Worm (Caenorhabditis elegans) whole organism, L4 larva: ENCODE measurements around the gene pcp-2.
A peak's percentile ranks its signal among the peaks of the same experiment; 100 is the strongest.

Experiments used
- F49E8.2 ChIP-seq: sonication (generic microtip); optimal IDR thresholded peaks from 2 replicates; lab custom pipeline; 2016; ENCODE audit warnings: missing compliant biosample characterization, mild to moderate bottlenecking, missing genetic modification characterization, borderline replicate concordance
- attf-4 ChIP-seq: sonication (generic microtip); optimal IDR thresholded peaks from 3 replicates; lab custom pipeline; 2017; ENCODE audit warnings: missing biosample characterization, missing genetic modification characterization
- ceh-32 ChIP-seq: sonication (generic microtip); optimal IDR thresholded peaks from 2 replicates; lab custom pipeline; 2016; ENCODE audit warnings: mild to moderate bottlenecking, missing genetic modification characterization, missing compliant biosample characterization; ENCODE audit not compliant: poor library complexity
- ceh-82 ChIP-seq: sonication (generic microtip); optimal IDR thresholded peaks from 2 replicates; lab custom pipeline; 2017; ENCODE audit warnings: missing biosample characterization, missing genetic modification characterization
- dpl-1 ChIP-seq: fragments of 150-350 bp; optimal IDR thresholded peaks from 2 replicates; lab custom pipeline; 2014; ENCODE audit warnings: missing biosample characterization, missing genetic modification reagents, missing genetic modification characterization
- madf-9 ChIP-seq: fragments of 200-800 bp; sonication (Bioruptor generic); conservative IDR thresholded peaks from 2 replicates; pipeline ENCODE4 v1.3.6; 2022; ENCODE audit warnings: missing genetic modification reagents, missing genetic modification characterization, missing compliant biosample characterization
- mdl-1 ChIP-seq, 2 experiments: fragments of 150-350 bp in 1 of 2; sonication (generic microtip) in 1 of 2; optimal IDR thresholded peaks; 2 replicates each; lab custom pipeline; 2014 to 2017; ENCODE audit warnings: missing biosample characterization in 2 of 2, missing genetic modification characterization in 2 of 2
- nhr-237 ChIP-seq: sonication (generic microtip); optimal IDR thresholded peaks from 2 replicates; lab custom pipeline; 2017; ENCODE audit warnings: missing biosample characterization, missing genetic modification characterization
- tra-1 ChIP-seq: fragments of 200-800 bp; sonication (Bioruptor generic); IDR thresholded peaks from 2 replicates; pipeline ENCODE4 v1.3.6; 2022; ENCODE audit warnings: missing genetic modification reagents, missing genetic modification characterization, missing compliant biosample characterization
- zfp-3 ChIP-seq: fragments of 200-800 bp; sonication (Bioruptor generic); conservative IDR thresholded peaks from 2 replicates; pipeline ENCODE4 v1.3.6; 2022; ENCODE audit warnings: missing genetic modification reagents, missing genetic modification characterization, missing compliant biosample characterization
- ztf-7 ChIP-seq: fragments of 150-350 bp; optimal IDR thresholded peaks from 2 replicates; lab custom pipeline; 2014; ENCODE audit warnings: missing biosample characterization, missing genetic modification characterization

- TF ChIP-seq tra-1 (GFP tag; lab: Robert Waterston, UW) (peak; percentile 65; the same call in 1 of the 2 replicates), madf-9 (GFP tag; lab: Robert Waterston, UW) (no peak), zfp-3 (GFP tag; lab: Robert Waterston, UW) (0 out of 2 replicates have a peak, but pooled peaks have one; percentile 9), ztf-7 (tag; lab: Kevin White, UChicago) (no peak), nhr-237 (tag; lab: Kevin White, UChicago) (no peak), ceh-32 (no peak), ceh-82 (tag; lab: Kevin White, UChicago) (no peak), mdl-1 (tag; optimal IDR thresholded peaks at IDR 0.05; lab: Kevin White, UChicago) (peak in 1 of 2 experiments; percentile 45), attf-4 (tag; lab: Kevin White, UChicago) (no peak), F49E8.2 (no peak), dpl-1 (GFP tag; lab: Kevin White, UChicago) (peak; percentile 37)
Measured at ce11 chrIV:9196755-9197154, 31.8 kb upstream of the pcp-2 start.
